Comparison of ENCODE assay signal across 1 fruit fly cellular context in the genomic region with DNA sequence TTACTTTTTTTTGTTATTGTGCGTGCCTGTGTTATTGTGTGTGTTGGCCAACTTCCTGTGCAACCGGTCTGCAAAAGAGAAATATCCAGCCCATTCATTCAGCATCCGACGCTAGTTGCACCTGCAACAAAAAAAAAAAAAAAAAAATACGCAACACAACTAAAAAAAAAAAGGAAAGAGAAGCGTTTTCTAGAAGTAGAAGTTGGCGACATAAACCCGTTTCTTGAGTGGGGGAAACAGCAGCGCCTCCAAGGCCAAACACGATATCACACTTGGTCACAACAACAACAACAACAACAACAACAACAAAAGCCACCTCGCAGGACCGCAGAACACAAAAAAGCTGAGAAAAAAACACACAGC.
TF ChIP-seq lines count a peak whose summit lies in the region.

No protein-coding gene starts in this region.

TF ChIP-seq in whole organism, prepupa, 60 proteins besides CTCF, POLR2A, EP300 and RAD21 (continued from another document):
- no peak for TF ChIP-seq svp (GFP tag; lab: Kevin White, UChicago)
- no peak for TF ChIP-seq Hr39 (GFP tag; optimal IDR thresholded peaks at IDR 0.05; lab: Kevin White, UChicago)
- TF ChIP-seq achi (GFP tag; optimal IDR thresholded peaks at IDR 0.05; lab: Kevin White, UChicago): no peak
- no peak for TF ChIP-seq CG11294 (GFP tag; IDR thresholded peaks at IDR 0.05; lab: Robert Waterston, UW)
- no peak for TF ChIP-seq Sox14 (GFP tag; optimal IDR thresholded peaks at IDR 0.05; lab: Kevin White, UChicago)
- no peak for TF ChIP-seq lz (GFP tag; optimal IDR thresholded peaks at IDR 0.05; lab: Kevin White, UChicago)
- no peak for TF ChIP-seq Sox102F (GFP tag; optimal IDR thresholded peaks at IDR 0.05; lab: Kevin White, UChicago)
- no peak for TF ChIP-seq Blimp-1 (GFP tag; optimal IDR thresholded peaks at IDR 0.05; lab: Kevin White, UChicago)
- no peak for TF ChIP-seq Eip75B (GFP tag; optimal IDR thresholded peaks at IDR 0.05; lab: Kevin White, UChicago)
- no peak for TF ChIP-seq CG31627 (GFP tag; optimal IDR thresholded peaks at IDR 0.05; lab: Kevin White, UChicago)
- no peak for TF ChIP-seq Eip93F (GFP tag; optimal IDR thresholded peaks at IDR 0.05; lab: Kevin White, UChicago)
- TF ChIP-seq Met (GFP tag; optimal IDR thresholded peaks at IDR 0.05; lab: Kevin White, UChicago): no peak
- TF ChIP-seq ss (GFP tag; optimal IDR thresholded peaks at IDR 0.05; lab: Kevin White, UChicago): peak; percentile 50 to 54
- no peak for TF ChIP-seq CG11902 (GFP tag; optimal IDR thresholded peaks at IDR 0.05; lab: Kevin White, UChicago)
- TF ChIP-seq pdm3 (GFP tag; optimal IDR thresholded peaks at IDR 0.05; lab: Kevin White, UChicago): no peak
- no peak for TF ChIP-seq CG8319 (GFP tag; optimal IDR thresholded peaks at IDR 0.05; lab: Kevin White, UChicago)
- TF ChIP-seq dac (GFP tag; optimal IDR thresholded peaks at IDR 0.05; lab: Kevin White, UChicago): no peak
- TF ChIP-seq CG6792 (GFP tag; optimal IDR thresholded peaks at IDR 0.05; lab: Kevin White, UChicago): no peak
